Worm (Caenorhabditis elegans) whole organism, L1 larva: ENCODE data around the gene K05F1.8.

Experiments
- fkh-10 ChIP-seq: sonication (generic microtip); optimal IDR thresholded peaks from 2 replicates; lab custom pipeline; 2017; ENCODE audit warnings: missing biosample characterization, missing genetic modification reagents, missing genetic modification characterization
- lin-39 ChIP-seq: fragments of 150-350 bp; optimal IDR thresholded peaks from 2 replicates; lab custom pipeline; 2014; ENCODE audit warnings: missing biosample characterization, missing genetic modification reagents, missing genetic modification characterization
- nhr-77 ChIP-seq: fragments of 150-350 bp; optimal IDR thresholded peaks from 2 replicates; lab custom pipeline; 2014; ENCODE audit warnings: missing biosample characterization, missing genetic modification characterization
- nhr-84 ChIP-seq: sonication (generic microtip); optimal IDR thresholded peaks from 2 replicates; lab custom pipeline; 2017; ENCODE audit warnings: missing biosample characterization, missing genetic modification characterization
- ztf-11 ChIP-seq, 2 experiments: sonication (generic microtip); optimal IDR thresholded peaks; 2 replicates each; lab custom pipeline; 2016 to 2017; ENCODE audit warnings: missing genetic modification characterization in 2 of 2, missing biosample characterization in 1 of 2, missing compliant biosample characterization in 1 of 2

DNA sequence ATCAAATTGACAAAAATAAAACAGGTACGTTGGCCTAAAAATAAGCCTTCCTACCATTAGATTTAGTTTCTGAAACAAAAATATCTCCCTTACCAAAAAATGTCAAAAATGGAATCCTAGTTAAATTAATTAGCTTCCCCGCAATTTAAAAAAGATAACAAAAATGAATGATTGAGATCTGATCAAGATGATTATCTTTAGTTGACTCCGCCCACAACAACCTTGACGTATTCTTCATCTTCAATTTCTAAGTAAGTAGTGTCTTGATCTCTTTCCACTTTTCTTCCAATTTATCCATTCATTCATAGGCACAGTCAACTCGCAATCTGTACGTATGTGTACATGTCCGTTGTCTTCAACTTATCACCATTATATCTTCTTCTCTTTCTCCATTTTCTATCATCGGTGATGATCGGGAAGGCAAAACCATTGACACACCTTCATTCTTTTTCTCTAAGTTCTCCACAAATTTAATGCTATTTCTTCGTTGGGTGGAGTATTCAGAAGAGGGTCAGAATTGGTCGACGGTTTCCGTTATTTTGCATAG is 31.1 kb downstream of the K05F1.8 start:
- TF ChIP-seq lin-39 (tag; lab: Kevin White, UChicago) (peak; percentile 41), nhr-84 (no peak), fkh-10 (no peak), nhr-77 (tag; lab: Kevin White, UChicago) (no peak), ztf-11 (tag; optimal IDR thresholded peaks at IDR 0.05; lab: Kevin White, UChicago) (no peak)
